Worm (Caenorhabditis elegans) whole organism, young adult: ENCODE data around the gene smk-1.

Experiments used
- B0336.3 ChIP-seq: fragments of 200-800 bp; sonication (Bioruptor generic); IDR thresholded peaks from 2 replicates; pipeline ENCODE4 v1.3.6; 2022; ENCODE audit warnings: missing genetic modification characterization, missing compliant biosample characterization
- F23B12.7 ChIP-seq: sonication (generic microtip); optimal IDR thresholded peaks from 2 replicates; lab custom pipeline; 2017; ENCODE audit warnings: missing genetic modification characterization, mild to moderate bottlenecking, missing compliant biosample characterization, antibody characterized with exemption, moderate library complexity; ENCODE audit not compliant: insufficient read depth
- F33H1.4 ChIP-seq: fragments of 200-800 bp; sonication (Bioruptor generic); IDR thresholded peaks from 2 replicates; pipeline ENCODE4 v1.3.6; 2022; ENCODE audit warnings: missing genetic modification reagents, missing genetic modification characterization, missing compliant biosample characterization
- F55B11.4 ChIP-seq: sonication (generic microtip); optimal IDR thresholded peaks from 2 replicates; lab custom pipeline; 2016; ENCODE audit warnings: missing compliant biosample characterization, missing genetic modification characterization, borderline replicate concordance; ENCODE audit not compliant: insufficient read depth
- F57C9.4 ChIP-seq: sonication (generic microtip); optimal IDR thresholded peaks from 2 replicates; lab custom pipeline; 2017; ENCODE audit warnings: mild to moderate bottlenecking, missing genetic modification characterization, missing compliant biosample characterization
- T26A5.8 ChIP-seq: sonication (generic microtip); optimal IDR thresholded peaks from 2 replicates; lab custom pipeline; 2016; ENCODE audit warnings: missing genetic modification characterization, missing compliant biosample characterization
- Y53F4B.3 ChIP-seq: fragments of 200-800 bp; sonication (Bioruptor generic); IDR thresholded peaks from 2 replicates; pipeline ENCODE4 v1.3.6; 2022; ENCODE audit warnings: missing genetic modification reagents, missing genetic modification characterization, missing compliant biosample characterization
- Y79H2A.3 ChIP-seq: fragments of 200-800 bp; sonication (Bioruptor generic); conservative IDR thresholded peaks from 2 replicates; pipeline ENCODE4 v1.3.6; 2022; ENCODE audit warnings: missing genetic modification reagents, missing genetic modification characterization, missing compliant biosample characterization
- akir-1 ChIP-seq: fragments of 200-800 bp; sonication (Bioruptor generic); optimal IDR thresholded peaks from 2 replicates; lab custom pipeline; 2018; ENCODE audit warnings: mild to moderate bottlenecking, missing genetic modification characterization, moderate library complexity, missing compliant biosample characterization
- ama-1 ChIP-seq, 3 experiments: fragments of 150-350 bp in 1 of 3; sonication (generic microtip) in 2 of 3; optimal IDR thresholded peaks; 2 replicates each; lab custom pipeline; 2014 to 2018; ENCODE audit warnings: missing biosample characterization in 2 of 3, missing genetic modification characterization in 2 of 3, missing genetic modification reagents in 2 of 3
- aptf-2 ChIP-seq: fragments of 200-800 bp; sonication (Bioruptor generic); conservative IDR thresholded peaks from 2 replicates; pipeline ENCODE4 v1.3.6; 2022; ENCODE audit warnings: missing genetic modification reagents, missing genetic modification characterization, missing compliant biosample characterization
- cebp-1 ChIP-seq, 2 experiments: fragments of 200-800 bp in 1 of 2; sonication (Bioruptor generic) in 1 of 2; sonication (generic microtip) in 1 of 2; IDR thresholded peaks in 1 of 2; optimal IDR thresholded peaks in 1 of 2; 2 replicates each; pipeline versions ENCODE4 v1.3.6 to Lab custom; 2017 to 2022; ENCODE audit warnings: missing compliant biosample characterization in 2 of 2, missing genetic modification characterization in 2 of 2, mild to moderate bottlenecking in 1 of 2, missing genetic modification reagents in 1 of 2, moderate library complexity in 1 of 2
- cebp-2 ChIP-seq: fragments of 200-800 bp; sonication (Bioruptor generic); IDR thresholded peaks from 2 replicates; pipeline ENCODE4 v1.3.6; 2022; ENCODE audit warnings: missing genetic modification characterization, missing compliant biosample characterization
- ceh-91 ChIP-seq: fragments of 200-800 bp; sonication (Bioruptor generic); IDR thresholded peaks from 2 replicates; pipeline ENCODE4 v1.3.6; 2022; ENCODE audit warnings: missing genetic modification reagents, missing genetic modification characterization, missing compliant biosample characterization
- chd-7 ChIP-seq: sonication (generic microtip); optimal IDR thresholded peaks from 2 replicates; lab custom pipeline; 2016; ENCODE audit warnings: mild to moderate bottlenecking, missing genetic modification characterization, moderate library complexity, missing compliant biosample characterization
- dox-1 ChIP-seq: fragments of 200-800 bp; sonication (Bioruptor generic); IDR thresholded peaks from 2 replicates; pipeline ENCODE4 v1.3.6; 2022; ENCODE audit warnings: missing genetic modification reagents, missing genetic modification characterization, missing compliant biosample characterization
- egl-18 ChIP-seq: fragments of 200-800 bp; sonication (Bioruptor generic); IDR thresholded peaks from 2 replicates; pipeline ENCODE4 v1.3.6; 2022; ENCODE audit warnings: missing genetic modification reagents, missing genetic modification characterization, missing compliant biosample characterization
- egl-44 ChIP-seq: fragments of 200-800 bp; sonication (Bioruptor generic); IDR thresholded peaks from 2 replicates; pipeline ENCODE4 v1.3.6; 2022; ENCODE audit warnings: missing genetic modification reagents, missing genetic modification characterization, missing compliant biosample characterization
- egrh-3 ChIP-seq: fragments of 200-800 bp; sonication (Bioruptor generic); IDR thresholded peaks from 2 replicates; pipeline ENCODE4 v1.3.6; 2022; ENCODE audit warnings: missing genetic modification reagents, missing genetic modification characterization, missing compliant biosample characterization
- ekl-4 ChIP-seq: fragments of 200-800 bp; sonication (Bioruptor generic); IDR thresholded peaks from 2 replicates; pipeline ENCODE4 v1.3.6; 2022; ENCODE audit warnings: missing genetic modification reagents, missing genetic modification characterization, missing compliant biosample characterization
- hlh-26 ChIP-seq: fragments of 200-800 bp; sonication (Bioruptor generic); conservative IDR thresholded peaks from 2 replicates; pipeline ENCODE4 v1.3.6; 2022; ENCODE audit warnings: missing genetic modification reagents, missing genetic modification characterization, missing compliant biosample characterization
- hsf-1 ChIP-seq: fragments of 200-800 bp; sonication (Bioruptor generic); IDR thresholded peaks from 2 replicates; pipeline ENCODE4 v1.3.6; 2022; ENCODE audit warnings: missing genetic modification reagents, missing genetic modification characterization, missing compliant biosample characterization
- madf-8 ChIP-seq: fragments of 200-800 bp; sonication (Bioruptor generic); conservative IDR thresholded peaks from 2 replicates; pipeline ENCODE4 v1.3.6; 2022; ENCODE audit warnings: missing genetic modification reagents, missing genetic modification characterization, missing compliant biosample characterization
- mes-4 ChIP-seq: sonication (generic microtip); optimal IDR thresholded peaks from 2 replicates; lab custom pipeline; 2016; ENCODE audit warnings: missing genotype, missing genetic modification characterization, missing compliant biosample characterization
- nfya-1 ChIP-seq: sonication (generic microtip); optimal IDR thresholded peaks from 2 replicates; lab custom pipeline; 2017; ENCODE audit warnings: antibody characterized with exemption, missing compliant biosample characterization, missing genetic modification characterization, borderline replicate concordance; ENCODE audit not compliant: insufficient read depth
- nfyb-1 ChIP-seq: fragments of 200-800 bp; sonication (Bioruptor generic); IDR thresholded peaks from 2 replicates; pipeline ENCODE4 v1.3.6; 2022; ENCODE audit warnings: missing genetic modification reagents, missing genetic modification characterization, missing compliant biosample characterization
- nhr-27 ChIP-seq: fragments of 200-800 bp; sonication (Bioruptor generic); optimal IDR thresholded peaks from 2 replicates; lab custom pipeline; 2018; ENCODE audit warnings: mild to moderate bottlenecking, missing genetic modification characterization, moderate library complexity, missing compliant biosample characterization
- nhr-80 ChIP-seq: sonication (generic microtip); optimal IDR thresholded peaks from 2 replicates; lab custom pipeline; 2016; ENCODE audit warnings: missing genetic modification characterization, missing compliant biosample characterization
- pbrm-1 ChIP-seq: fragments of 200-800 bp; sonication (Bioruptor generic); IDR thresholded peaks from 2 replicates; pipeline ENCODE4 v1.3.6; 2022; ENCODE audit warnings: missing genetic modification reagents, missing genetic modification characterization, missing compliant biosample characterization
- pha-4 ChIP-seq: fragments of 150-350 bp; sonication (generic microtip); optimal IDR thresholded peaks from 2 replicates; lab custom pipeline; 2014; ENCODE audit warnings: missing biosample characterization, missing genetic modification reagents, missing genetic modification characterization
- rcor-1 ChIP-seq: fragments of 200-800 bp; sonication (Bioruptor generic); IDR thresholded peaks from 2 replicates; pipeline ENCODE4 v1.3.6; 2022; ENCODE audit warnings: missing genetic modification reagents, missing genetic modification characterization, missing compliant biosample characterization
- repo-1 ChIP-seq: sonication (generic microtip); optimal IDR thresholded peaks from 2 replicates; lab custom pipeline; 2017; ENCODE audit warnings: mild to moderate bottlenecking, missing genetic modification characterization, missing compliant biosample characterization
- sea-2 ChIP-seq: fragments of 200-800 bp; sonication (Bioruptor generic); IDR thresholded peaks from 2 replicates; pipeline ENCODE4 v1.3.6; 2022; ENCODE audit warnings: missing genetic modification characterization, missing compliant biosample characterization
- snpc-1.3 ChIP-seq: sonication (generic microtip); optimal IDR thresholded peaks from 2 replicates; lab custom pipeline; 2017; ENCODE audit warnings: missing genetic modification characterization, mild to moderate bottlenecking, missing compliant biosample characterization, antibody characterized with exemption, moderate library complexity, missing genotype, missing genetic modification reagents; ENCODE audit not compliant: insufficient read depth
- snpc-3.4 ChIP-seq: sonication (generic microtip); optimal IDR thresholded peaks from 2 replicates; lab custom pipeline; 2017; ENCODE audit warnings: missing genetic modification characterization, mild to moderate bottlenecking, missing compliant biosample characterization, antibody characterized with exemption, moderate library complexity, missing genotype, missing genetic modification reagents
- snpc-4 ChIP-seq, 5 experiments: fragments of 150-350 bp in 1 of 5; sonication (generic microtip) in 4 of 5; optimal IDR thresholded peaks; 2 replicates each; lab custom pipeline; 2014 to 2018; ENCODE audit warnings: missing genetic modification characterization in 5 of 5, missing biosample characterization in 3 of 5, antibody characterized with exemption in 2 of 5, mild to moderate bottlenecking in 2 of 5, missing compliant biosample characterization in 2 of 5, missing genotype in 2 of 5, moderate library complexity in 2 of 5, missing genetic modification reagents in 1 of 5
- tbp1 ChIP-seq: fragments of 200-800 bp; sonication (Bioruptor generic); optimal IDR thresholded peaks from 2 replicates; lab custom pipeline; 2018; ENCODE audit warnings: mild to moderate bottlenecking, missing genetic modification characterization, missing compliant biosample characterization
- tbx-9 ChIP-seq: sonication (generic microtip); optimal IDR thresholded peaks from 2 replicates; lab custom pipeline; 2016; ENCODE audit warnings: borderline replicate concordance, missing genetic modification characterization, inconsistent platforms, missing compliant biosample characterization
- unc-130 ChIP-seq: sonication (generic microtip); optimal IDR thresholded peaks from 2 replicates; lab custom pipeline; 2016; ENCODE audit warnings: missing genetic modification reagents, missing genetic modification characterization, missing compliant biosample characterization
- unc-62 ChIP-seq: fragments of 150-350 bp; optimal IDR thresholded peaks from 2 replicates; lab custom pipeline; 2014; ENCODE audit warnings: missing biosample characterization, missing genetic modification reagents, missing genetic modification characterization
- zfh-2 ChIP-seq: fragments of 200-800 bp; sonication (Bioruptor generic); conservative IDR thresholded peaks from 2 replicates; pipeline ENCODE4 v1.3.6; 2022; ENCODE audit warnings: missing genetic modification reagents, missing genetic modification characterization, missing compliant biosample characterization

smk-1 gene

ce11 chrV:8648251-8648650 is 40.7 kb downstream of the smk-1 start:
- TF ChIP-seq nhr-80 (tag; lab: Kevin White, UChicago), result peak; percentile 93
- peak; percentile 17; the same call in 1 of the 2 replicates for TF ChIP-seq dox-1 (GFP tag; lab: Robert Waterston, UW)
- TF ChIP-seq repo-1 (tag; lab: Kevin White, UChicago), result no peak

- TF ChIP-seq pha-4 (tag; lab: Kevin White, UChicago), result no peak
- TF ChIP-seq egl-18 (GFP tag; lab: Robert Waterston, UW), result no peak
- TF ChIP-seq nfya-1 (tag; lab: Kevin White, UChicago), result no peak
- TF ChIP-seq T26A5.8 (tag; lab: Kevin White, UChicago), result no peak
Observed at ce11 chrV:8650365-8650764, 42.8 kb downstream of the smk-1 start.

- no peak for TF ChIP-seq snpc-4 (GFP tag; optimal IDR thresholded peaks at IDR 0.05; lab: Kevin White, UChicago)
- peak in 2 of 4 experiments; percentile 18 to 29 for TF ChIP-seq snpc-4 (tag; optimal IDR thresholded peaks at IDR 0.05; lab: Kevin White, UChicago)
- TF ChIP-seq B0336.3 (GFP tag; lab: Robert Waterston, UW), result peak; percentile 56; the same call in 1 of the 2 replicates
- TF ChIP-seq F55B11.4 (tag; lab: Kevin White, UChicago), result no peak
- TF ChIP-seq cebp-2, result no peak
- no peak for TF ChIP-seq pbrm-1 (GFP tag; lab: Robert Waterston, UW)
- no peak for TF ChIP-seq F23B12.7 (tag; lab: Kevin White, UChicago)
- no peak for TF ChIP-seq Y79H2A.3 (GFP tag; lab: Robert Waterston, UW)
- no peak for TF ChIP-seq T26A5.8 (tag; lab: Kevin White, UChicago)
- no peak for TF ChIP-seq nfyb-1 (GFP tag; lab: Robert Waterston, UW)
- TF ChIP-seq Y53F4B.3, result no peak
- TF ChIP-seq tbp1 (GFP tag; lab: Kevin White, UChicago), result peak; percentile 47
- TF ChIP-seq egrh-3 (GFP tag; lab: Robert Waterston, UW), result no peak
- TF ChIP-seq madf-8 (GFP tag; lab: Robert Waterston, UW), result no peak
- TF ChIP-seq tbx-9 (tag; lab: Kevin White, UChicago), result no peak
- no peak for TF ChIP-seq hlh-26 (GFP tag; lab: Robert Waterston, UW)
- no peak for TF ChIP-seq F33H1.4 (GFP tag; lab: Robert Waterston, UW)
- TF ChIP-seq unc-62 (GFP tag; lab: Kevin White, UChicago), result peak; percentile 83
- TF ChIP-seq dox-1 (GFP tag; lab: Robert Waterston, UW), result peak; percentile 75
- TF ChIP-seq rcor-1 (GFP tag; lab: Robert Waterston, UW), result no peak
- TF ChIP-seq akir-1 (GFP tag; lab: Kevin White, UChicago), result no peak
- no peak for TF ChIP-seq mes-4 (tag; lab: Kevin White, UChicago)
- no peak for TF ChIP-seq ama-1 (optimal IDR thresholded peaks at IDR 0.05; lab: Kevin White, UChicago)
- TF ChIP-seq ama-1 (GFP tag; optimal IDR thresholded peaks at IDR 0.05; lab: Kevin White, UChicago), result no peak
- TF ChIP-seq F57C9.4, result no peak
- TF ChIP-seq nhr-80 (tag; lab: Kevin White, UChicago), result peak; percentile 100
- TF ChIP-seq hsf-1 (GFP tag; lab: Robert Waterston, UW), result no peak
- TF ChIP-seq egl-44 (GFP tag; lab: Robert Waterston, UW), result peak; percentile 60; the same call in 1 of the 2 replicates
- TF ChIP-seq ekl-4, result no peak
- no peak for TF ChIP-seq nhr-27 (tag; lab: Kevin White, UChicago)
- TF ChIP-seq aptf-2 (GFP tag; lab: Robert Waterston, UW), result no peak
- TF ChIP-seq ceh-91 (GFP tag; lab: Robert Waterston, UW), result no peak
- peak; percentile 67 for TF ChIP-seq chd-7 (tag; lab: Kevin White, UChicago)
- no peak for TF ChIP-seq unc-130 (GFP tag; lab: Kevin White, UChicago)
- no peak for TF ChIP-seq sea-2 (GFP tag; lab: Robert Waterston, UW)
- no peak for TF ChIP-seq cebp-1 (GFP tag; IDR thresholded peaks at IDR 0.05; lab: Robert Waterston, UW)
- TF ChIP-seq cebp-1 (tag; optimal IDR thresholded peaks at IDR 0.05; lab: Kevin White, UChicago), result no peak
- TF ChIP-seq snpc-3.4 (tag; lab: Kevin White, UChicago), result no peak
- TF ChIP-seq snpc-1.3 (tag; lab: Kevin White, UChicago), result no peak
- no peak for TF ChIP-seq zfh-2 (GFP tag; lab: Robert Waterston, UW)
Observed at ce11 chrV:8651007-8651711, 43.6 kb downstream of the smk-1 start.
